Fruit fly (Drosophila melanogaster) whole organism, pupa: ENCODE results near the gene mtDNA-helicase.

ENCODE experiments used
- CG15710 ChIP-seq: fragments of 200-800 bp; sonication (Bioruptor generic); optimal IDR thresholded peaks from 2 replicates; lab custom pipeline; 2018; ENCODE audit warnings: missing biosample characterization, mild to moderate bottlenecking, missing genetic modification characterization, moderate library complexity
- CG34367 ChIP-seq: fragments of 200-800 bp; sonication (Bioruptor generic); optimal IDR thresholded peaks from 2 replicates; lab custom pipeline; 2018; ENCODE audit warnings: missing biosample characterization, mild to moderate bottlenecking, missing genetic modification characterization

DNA sequence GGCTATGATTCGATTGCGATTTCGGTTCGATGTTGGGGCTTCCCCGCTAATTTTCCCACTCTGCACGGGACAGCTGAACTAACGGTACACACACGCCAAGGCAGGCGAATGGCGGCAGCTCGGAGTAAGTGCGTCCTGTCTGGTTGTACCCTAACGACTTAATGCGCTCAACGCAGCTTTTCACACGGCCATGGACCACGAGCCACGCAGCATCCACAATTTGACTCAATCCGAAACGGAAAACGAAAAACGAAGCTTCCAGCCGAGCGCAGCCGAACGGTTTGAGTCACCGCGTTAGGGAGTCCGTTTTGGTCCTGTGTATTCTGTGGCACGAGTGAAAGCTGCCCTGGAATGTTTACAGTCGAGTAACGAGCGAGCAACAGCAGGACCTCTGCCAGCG, 7.2 kb downstream of the mtDNA-helicase start, which contains the start of gene nAChRalpha6:
- TF ChIP-seq CG15710 (tag; lab: Kevin White, UChicago), result no peak
- no peak for TF ChIP-seq CG34367 (tag; lab: Kevin White, UChicago)
